Worm (Caenorhabditis elegans) whole organism, L1 larva: ENCODE results near the gene cdk-4.

ENCODE experiments used
- C04F5.9 ChIP-seq: sonication (generic microtip); optimal IDR thresholded peaks from 2 replicates; lab custom pipeline; 2016; ENCODE audit warnings: missing genetic modification characterization, missing compliant biosample characterization
- C16A3.4 ChIP-seq: fragments of 150-350 bp; optimal IDR thresholded peaks from 2 replicates; lab custom pipeline; 2014; ENCODE audit warnings: missing biosample characterization, missing genetic modification characterization
- C34B4.2 ChIP-seq: sonication (generic microtip); optimal IDR thresholded peaks from 2 replicates; lab custom pipeline; 2017; ENCODE audit warnings: mild to moderate bottlenecking, missing genetic modification characterization, missing compliant biosample characterization
- Y116A8C.19 ChIP-seq: sonication (generic microtip); optimal IDR thresholded peaks from 2 replicates; lab custom pipeline; 2016; ENCODE audit warnings: missing compliant biosample characterization, missing genetic modification characterization, borderline replicate concordance
- aly-2 ChIP-seq: fragments of 150-350 bp; optimal IDR thresholded peaks from 2 replicates; lab custom pipeline; 2014; ENCODE audit warnings: missing biosample characterization, missing genetic modification characterization
- blmp-1 ChIP-seq: fragments of 150-350 bp; optimal IDR thresholded peaks from 2 replicates; lab custom pipeline; 2014; ENCODE audit warnings: missing biosample characterization, missing genetic modification characterization
- ceh-8 ChIP-seq: fragments of 200-800 bp; sonication (Bioruptor generic); optimal IDR thresholded peaks from 2 replicates; lab custom pipeline; 2018; ENCODE audit warnings: mild to moderate bottlenecking, missing genetic modification characterization, moderate library complexity, missing compliant biosample characterization
- ceh-82 ChIP-seq, 3 experiments: fragments of 150-350 bp in 1 of 3; sonication (generic microtip) in 2 of 3; optimal IDR thresholded peaks; 2 replicates each; lab custom pipeline; 2014 to 2017; ENCODE audit warnings: missing biosample characterization in 3 of 3, missing genetic modification characterization in 3 of 3
- ceh-90 ChIP-seq: sonication (generic microtip); optimal IDR thresholded peaks from 2 replicates; lab custom pipeline; 2016; ENCODE audit warnings: missing genetic modification characterization, missing compliant biosample characterization
- ces-1 ChIP-seq: fragments of 150-350 bp; optimal IDR thresholded peaks from 2 replicates; lab custom pipeline; 2014; ENCODE audit warnings: missing biosample characterization, missing genetic modification reagents, missing genetic modification characterization
- efl-3 ChIP-seq: fragments of 200-800 bp; sonication (Bioruptor generic); optimal IDR thresholded peaks from 2 replicates; lab custom pipeline; 2018; ENCODE audit warnings: mild to moderate bottlenecking, missing genetic modification characterization, missing compliant biosample characterization
- egl-13 ChIP-seq: sonication (generic microtip); optimal IDR thresholded peaks from 2 replicates; lab custom pipeline; 2016; ENCODE audit warnings: missing genotype, missing genetic modification reagents, missing genetic modification characterization, missing compliant biosample characterization
- elt-2 ChIP-seq: sonication (generic microtip); optimal IDR thresholded peaks from 2 replicates; lab custom pipeline; 2016; ENCODE audit warnings: missing genetic modification characterization, mild to moderate bottlenecking, inconsistent platforms, missing compliant biosample characterization, missing genetic modification reagents
- fos-1 ChIP-seq: fragments of 150-350 bp; optimal IDR thresholded peaks from 2 replicates; lab custom pipeline; 2014; ENCODE audit warnings: missing biosample characterization, missing genetic modification characterization
- hlh-4 ChIP-seq: sonication (generic microtip); optimal IDR thresholded peaks from 2 replicates; lab custom pipeline; 2016; ENCODE audit warnings: mild to moderate bottlenecking, missing genetic modification characterization, missing compliant biosample characterization
- lin-14 ChIP-seq: fragments of 200-800 bp; sonication (Bioruptor generic); optimal IDR thresholded peaks from 2 replicates; lab custom pipeline; 2018; ENCODE audit warnings: mild to moderate bottlenecking, missing genetic modification characterization, moderate library complexity, missing compliant biosample characterization
- lin-39 ChIP-seq: fragments of 150-350 bp; optimal IDR thresholded peaks from 2 replicates; lab custom pipeline; 2014; ENCODE audit warnings: missing biosample characterization, missing genetic modification reagents, missing genetic modification characterization
- lsy-2 ChIP-seq, 2 experiments: fragments of 150-350 bp; optimal IDR thresholded peaks; 2 replicates each; lab custom pipeline; 2014; ENCODE audit warnings: missing biosample characterization in 2 of 2, missing genetic modification characterization in 2 of 2
- mdl-1 ChIP-seq, 2 experiments: fragments of 150-350 bp; optimal IDR thresholded peaks; 2 replicates each; lab custom pipeline; 2014 to 2017; ENCODE audit warnings: missing biosample characterization in 2 of 2, missing genetic modification characterization in 2 of 2, inconsistent platforms in 1 of 2
- mef-2 ChIP-seq: fragments of 150-350 bp; optimal IDR thresholded peaks from 2 replicates; lab custom pipeline; 2014; ENCODE audit warnings: missing biosample characterization, missing genetic modification characterization
- nhr-11 ChIP-seq: fragments of 150-350 bp; optimal IDR thresholded peaks from 2 replicates; lab custom pipeline; 2014; ENCODE audit warnings: missing biosample characterization, missing genetic modification characterization
- nhr-12 ChIP-seq: sonication (generic microtip); optimal IDR thresholded peaks from 2 replicates; lab custom pipeline; 2017; ENCODE audit warnings: missing biosample characterization, missing genetic modification characterization
- nhr-19 ChIP-seq: fragments of 200-800 bp; sonication (Bioruptor generic); conservative IDR thresholded peaks from 2 replicates; pipeline ENCODE4 v1.3.6; 2022; ENCODE audit warnings: missing genetic modification characterization, missing compliant biosample characterization
- nhr-20 ChIP-seq: sonication (generic microtip); optimal IDR thresholded peaks from 2 replicates; lab custom pipeline; 2016; ENCODE audit warnings: mild to moderate bottlenecking, missing genetic modification characterization, missing compliant biosample characterization
- nhr-28 ChIP-seq: fragments of 150-350 bp; optimal IDR thresholded peaks from 2 replicates; lab custom pipeline; 2014; ENCODE audit warnings: missing biosample characterization, missing genetic modification characterization
- nhr-71 ChIP-seq: sonication (generic microtip); optimal IDR thresholded peaks from 2 replicates; lab custom pipeline; 2016; ENCODE audit warnings: mild to moderate bottlenecking, missing genetic modification characterization, moderate library complexity, missing compliant biosample characterization
- pag-3 ChIP-seq: sonication (generic microtip); optimal IDR thresholded peaks from 2 replicates; lab custom pipeline; 2017; ENCODE audit warnings: missing genetic modification characterization, mild to moderate bottlenecking, missing compliant biosample characterization, antibody characterized with exemption, borderline replicate concordance; ENCODE audit not compliant: insufficient read depth
- rnt-1 ChIP-seq: sonication (generic microtip); optimal IDR thresholded peaks from 2 replicates; lab custom pipeline; 2016; ENCODE audit warnings: mild to moderate bottlenecking, missing genetic modification characterization, moderate library complexity, missing compliant biosample characterization
- snpc-4 ChIP-seq: fragments of 150-350 bp; optimal IDR thresholded peaks from 2 replicates; lab custom pipeline; 2014; ENCODE audit warnings: missing biosample characterization, missing genetic modification characterization
- snu-23 ChIP-seq: sonication (generic microtip); optimal IDR thresholded peaks from 2 replicates; lab custom pipeline; 2016; ENCODE audit warnings: missing genetic modification characterization, missing compliant biosample characterization
- sptf-1 ChIP-seq: fragments of 150-350 bp; optimal IDR thresholded peaks from 2 replicates; lab custom pipeline; 2014; ENCODE audit warnings: missing biosample characterization, missing genetic modification characterization
- swsn-7 ChIP-seq: sonication (generic microtip); optimal IDR thresholded peaks from 2 replicates; lab custom pipeline; 2016; ENCODE audit warnings: missing genetic modification characterization, missing compliant biosample characterization
- tbx-2 ChIP-seq: sonication (generic microtip); optimal IDR thresholded peaks from 2 replicates; lab custom pipeline; 2016; ENCODE audit warnings: missing genetic modification characterization, missing compliant biosample characterization
- unc-130 ChIP-seq: fragments of 150-350 bp; optimal IDR thresholded peaks from 2 replicates; lab custom pipeline; 2017; ENCODE audit warnings: missing biosample characterization, missing genetic modification characterization, inconsistent platforms
- unc-30 ChIP-seq: sonication (generic microtip); optimal IDR thresholded peaks from 2 replicates; lab custom pipeline; 2017; ENCODE audit warnings: missing biosample characterization, missing genetic modification characterization
- unc-98 ChIP-seq: fragments of 200-800 bp; sonication (Bioruptor generic); IDR thresholded peaks from 2 replicates; pipeline ENCODE4 v1.3.6; 2022; ENCODE audit warnings: missing genetic modification characterization, missing compliant biosample characterization
- zag-1 ChIP-seq: fragments of 150-350 bp; optimal IDR thresholded peaks from 2 replicates; lab custom pipeline; 2014; ENCODE audit warnings: missing biosample characterization, missing genetic modification characterization
- ztf-11 ChIP-seq, 2 experiments: sonication (generic microtip); optimal IDR thresholded peaks; 2 replicates each; lab custom pipeline; 2016 to 2017; ENCODE audit warnings: missing genetic modification characterization in 2 of 2, missing biosample characterization in 1 of 2, missing compliant biosample characterization in 1 of 2

cdk-4 gene

DNA sequence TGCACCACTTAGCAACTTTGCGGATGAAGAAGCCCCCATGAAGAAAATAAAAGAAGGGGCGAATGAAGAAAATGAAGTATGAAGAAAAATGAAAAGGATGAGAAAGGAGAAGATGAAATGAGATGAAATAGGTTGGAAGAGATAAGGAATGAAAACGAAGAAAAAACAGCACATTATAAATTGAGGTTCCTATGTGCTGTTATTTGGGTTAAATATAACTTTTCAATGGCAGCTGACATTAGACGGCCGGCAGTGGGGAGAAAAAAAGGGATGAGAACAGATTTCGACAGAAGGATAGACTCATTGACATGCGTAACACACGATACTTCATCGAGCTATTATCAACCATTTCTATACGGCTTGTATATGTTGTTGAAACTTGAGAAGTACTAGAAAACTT, 43.2 kb upstream of the cdk-4 start:
- TF ChIP-seq C04F5.9 (no peak), egl-13 (no peak), C34B4.2 (tag; lab: Kevin White, UChicago) (no peak), nhr-71 (tag; lab: Kevin White, UChicago) (peak; percentile 62), nhr-12 (tag; lab: Kevin White, UChicago) (no peak), ceh-82 (tag; optimal IDR thresholded peaks at IDR 0.05; lab: Kevin White, UChicago) (no peak), tbx-2 (tag; lab: Kevin White, UChicago) (no peak), nhr-11 (no peak), unc-130 (tag; lab: Kevin White, UChicago) (no peak), mef-2 (tag; lab: Kevin White, UChicago) (peak; percentile 22), pag-3 (tag; lab: Kevin White, UChicago) (peak; percentile 62), aly-2 (tag; lab: Kevin White, UChicago) (no peak), nhr-20 (tag; lab: Kevin White, UChicago) (peak; percentile 7), lsy-2 (tag; optimal IDR thresholded peaks at IDR 0.05; lab: Kevin White, UChicago) (peak in 1 of 2 experiments; percentile 9), ceh-90 (no peak), C16A3.4 (no peak), mdl-1 (tag; optimal IDR thresholded peaks at IDR 0.05; lab: Kevin White, UChicago) (no peak), elt-2 (tag; lab: Kevin White, UChicago) (no peak), nhr-28 (tag; lab: Kevin White, UChicago) (no peak), hlh-4 (tag; lab: Kevin White, UChicago) (no peak), sptf-1 (tag; lab: Kevin White, UChicago) (no peak), nhr-19 (GFP tag; lab: Robert Waterston, UW) (peak; percentile 14), ces-1 (no peak), rnt-1 (peak; percentile 49), ztf-11 (tag; optimal IDR thresholded peaks at IDR 0.05; lab: Kevin White, UChicago) (no peak), blmp-1 (tag; lab: Kevin White, UChicago) (peak; percentile 26), lin-39 (peak; percentile 32)

DNA sequence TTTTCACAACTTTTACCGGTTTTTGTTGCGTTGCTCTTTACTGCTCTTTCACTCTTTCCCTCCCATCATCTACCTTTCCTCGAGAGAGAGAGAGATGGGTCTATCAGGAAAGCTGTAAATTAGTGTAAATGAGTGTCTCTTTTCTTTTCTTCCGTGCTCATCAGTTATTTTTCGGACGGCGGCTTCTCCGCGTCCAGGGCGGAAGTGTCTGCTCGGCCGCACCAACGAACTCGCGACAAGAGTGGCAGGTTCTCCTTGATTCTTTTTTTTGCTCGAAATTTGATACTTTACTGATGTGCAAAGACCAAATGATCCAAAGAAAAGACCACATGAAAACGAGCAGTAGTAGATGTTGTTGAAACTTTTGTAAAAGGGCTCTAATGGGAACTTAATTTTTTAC, 40.0 kb upstream of the cdk-4 start:
- TF ChIP-seq nhr-71 (tag; lab: Kevin White, UChicago) (peak; percentile 41), fos-1 (tag; lab: Kevin White, UChicago) (no peak), lin-14 (GFP tag; lab: Kevin White, UChicago) (peak; percentile 70), lin-39 (no peak), swsn-7 (tag; lab: Kevin White, UChicago) (no peak), rnt-1 (peak; percentile 31), unc-30 (tag; lab: Kevin White, UChicago) (no peak), efl-3 (no peak)

DNA sequence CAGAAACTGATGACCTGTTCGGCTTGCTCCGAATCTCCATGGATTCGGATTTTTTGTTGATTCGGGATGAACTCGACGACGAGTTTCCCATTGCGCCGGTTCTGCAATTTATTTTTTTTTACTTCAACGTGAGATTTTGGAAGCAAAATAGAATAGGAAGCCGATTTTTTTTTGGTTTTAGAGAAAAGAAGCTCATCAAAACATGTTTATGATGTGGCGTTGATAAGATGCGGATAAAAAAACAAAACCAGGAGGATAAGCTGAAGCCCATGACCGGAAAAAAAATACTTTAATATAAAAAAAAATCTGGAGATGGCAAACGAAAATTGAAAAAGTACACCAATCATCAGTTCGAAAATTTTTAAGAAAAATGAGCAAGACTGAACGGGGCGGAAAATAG, 37.4 kb upstream of the cdk-4 start, which contains the start of gene glb-20:
Gene glb-20, minus strand, starts transcription at position 101 of the 400 bp plus-strand sequence.
- TF ChIP-seq snpc-4 (tag; lab: Kevin White, UChicago) = no peak
- TF ChIP-seq lin-14 (GFP tag; lab: Kevin White, UChicago) = no peak
- TF ChIP-seq hlh-4 (tag; lab: Kevin White, UChicago) = no peak
- TF ChIP-seq ceh-8 (GFP tag; lab: Kevin White, UChicago) = no peak
- TF ChIP-seq, all 84 proteins: peak for 0

DNA sequence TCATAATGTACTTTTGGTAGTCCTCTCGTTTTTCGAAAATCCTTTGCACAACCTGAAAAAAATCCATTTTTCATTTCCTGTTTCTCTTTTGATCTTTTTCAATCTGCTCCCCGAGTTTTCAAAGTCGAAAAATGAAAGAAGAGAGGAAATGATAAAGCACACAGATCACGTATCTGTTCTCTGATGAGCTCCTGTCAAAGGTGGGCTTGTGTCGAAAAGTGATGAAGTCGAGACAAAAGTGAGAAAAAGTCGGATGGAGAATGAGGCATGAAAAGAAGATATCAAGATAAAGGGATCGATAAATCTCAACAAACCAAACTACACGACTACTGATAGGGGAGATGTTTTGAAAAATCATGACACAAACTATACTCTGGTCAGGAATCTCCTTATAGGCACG, 36.4 kb upstream of the cdk-4 start:
- TF ChIP-seq lin-14 (GFP tag; lab: Kevin White, UChicago) = peak; percentile 72
- no peak for TF ChIP-seq pag-3 (tag; lab: Kevin White, UChicago)
- TF ChIP-seq Y116A8C.19 (tag; lab: Kevin White, UChicago) = no peak
- TF ChIP-seq nhr-19 (GFP tag; lab: Robert Waterston, UW) = peak; percentile 51
- no peak for TF ChIP-seq zag-1
- peak; percentile 71 for TF ChIP-seq rnt-1
- TF ChIP-seq snu-23 = peak; percentile 21
- peak; percentile 86 for TF ChIP-seq nhr-71 (tag; lab: Kevin White, UChicago)
- TF ChIP-seq mef-2 (tag; lab: Kevin White, UChicago) = peak; percentile 33
- peak; percentile 78 for TF ChIP-seq nhr-20 (tag; lab: Kevin White, UChicago)
- no peak for TF ChIP-seq unc-98 (GFP tag; lab: Robert Waterston, UW)
